Worm (Caenorhabditis elegans) whole organism, L4 larva: ENCODE results near the gene asp-3.

Experiments used
- F26F4.8 ChIP-seq: fragments of 200-800 bp; sonication (Bioruptor generic); conservative IDR thresholded peaks from 2 replicates; pipeline ENCODE4 v1.3.6; 2022; ENCODE audit warnings: missing genetic modification characterization, missing compliant biosample characterization
- ceh-28 ChIP-seq: fragments of 150-350 bp; optimal IDR thresholded peaks from 2 replicates; lab custom pipeline; 2014; ENCODE audit warnings: missing biosample characterization, missing genetic modification reagents, missing genetic modification characterization
- lin-39 ChIP-seq: fragments of 150-350 bp; optimal IDR thresholded peaks from 2 replicates; lab custom pipeline; 2014; ENCODE audit warnings: missing biosample characterization, missing genetic modification reagents, missing genetic modification characterization
- mdt-29 ChIP-seq: fragments of 200-800 bp; sonication (Bioruptor generic); IDR thresholded peaks from 2 replicates; pipeline ENCODE4 v1.3.6; 2022; ENCODE audit warnings: missing genetic modification reagents, missing genetic modification characterization, missing compliant biosample characterization

asp-3 gene

ce11 chrX:6840670-6841308, 49.9 kb downstream of the asp-3 start, which contains the start of the genes glr-6 and asg-2 (continued):
- TF ChIP-seq ceh-28 (peak; percentile 43), lin-39 (tag; lab: Kevin White, UChicago) (no peak), mdt-29 (GFP tag; lab: Robert Waterston, UW) (no peak), F26F4.8 (GFP tag; lab: Robert Waterston, UW) (no peak)
